Worm (Caenorhabditis elegans) whole organism, L1 larva: ENCODE measurements around the gene F59G1.8.

Experiments
- F16B12.6 ChIP-seq: fragments of 150-350 bp; optimal IDR thresholded peaks from 2 replicates; lab custom pipeline; 2014; ENCODE audit warnings: missing biosample characterization, missing genetic modification characterization
- ceh-63 ChIP-seq: fragments of 200-800 bp; sonication (Bioruptor generic); optimal IDR thresholded peaks from 2 replicates; lab custom pipeline; 2018; ENCODE audit warnings: mild to moderate bottlenecking, missing genetic modification characterization, missing compliant biosample characterization
- ceh-8 ChIP-seq: fragments of 200-800 bp; sonication (Bioruptor generic); optimal IDR thresholded peaks from 2 replicates; lab custom pipeline; 2018; ENCODE audit warnings: mild to moderate bottlenecking, missing genetic modification characterization, moderate library complexity, missing compliant biosample characterization
- ceh-90 ChIP-seq: sonication (generic microtip); optimal IDR thresholded peaks from 2 replicates; lab custom pipeline; 2016; ENCODE audit warnings: missing genetic modification characterization, missing compliant biosample characterization
- ces-1 ChIP-seq: fragments of 150-350 bp; optimal IDR thresholded peaks from 2 replicates; lab custom pipeline; 2014; ENCODE audit warnings: missing biosample characterization, missing genetic modification reagents, missing genetic modification characterization
- dpl-1 ChIP-seq, 3 experiments: fragments of 150-350 bp in 2 of 3; sonication (generic microtip) in 1 of 3; optimal IDR thresholded peaks; 2 replicates each; lab custom pipeline; 2014 to 2017; ENCODE audit warnings: missing biosample characterization in 3 of 3, missing genetic modification characterization in 3 of 3, missing genetic modification reagents in 3 of 3
- egl-13 ChIP-seq: sonication (generic microtip); optimal IDR thresholded peaks from 2 replicates; lab custom pipeline; 2016; ENCODE audit warnings: missing genotype, missing genetic modification reagents, missing genetic modification characterization, missing compliant biosample characterization
- elt-2 ChIP-seq: sonication (generic microtip); optimal IDR thresholded peaks from 2 replicates; lab custom pipeline; 2016; ENCODE audit warnings: missing genetic modification characterization, mild to moderate bottlenecking, inconsistent platforms, missing compliant biosample characterization, missing genetic modification reagents
- ets-5 ChIP-seq: fragments of 200-800 bp; sonication (Bioruptor generic); IDR thresholded peaks from 2 replicates; pipeline ENCODE4 v1.3.6; 2022; ENCODE audit warnings: missing genetic modification characterization, missing compliant biosample characterization
- fkh-10 ChIP-seq: sonication (generic microtip); optimal IDR thresholded peaks from 2 replicates; lab custom pipeline; 2017; ENCODE audit warnings: missing biosample characterization, missing genetic modification reagents, missing genetic modification characterization
- fkh-4 ChIP-seq: sonication (generic microtip); optimal IDR thresholded peaks from 2 replicates; lab custom pipeline; 2016; ENCODE audit warnings: missing compliant biosample characterization, missing genetic modification characterization, borderline replicate concordance
- fkh-8 ChIP-seq: sonication (generic microtip); optimal IDR thresholded peaks from 2 replicates; lab custom pipeline; 2016; ENCODE audit warnings: mild to moderate bottlenecking, missing genetic modification characterization, missing compliant biosample characterization
- fos-1 ChIP-seq: fragments of 150-350 bp; optimal IDR thresholded peaks from 2 replicates; lab custom pipeline; 2014; ENCODE audit warnings: missing biosample characterization, missing genetic modification characterization
- grh-1 ChIP-seq: fragments of 200-800 bp; sonication (Bioruptor generic); IDR thresholded peaks from 2 replicates; pipeline ENCODE4 v1.3.6; 2022; ENCODE audit warnings: missing genetic modification reagents, missing genetic modification characterization, missing compliant biosample characterization
- hlh-4 ChIP-seq: sonication (generic microtip); optimal IDR thresholded peaks from 2 replicates; lab custom pipeline; 2016; ENCODE audit warnings: mild to moderate bottlenecking, missing genetic modification characterization, missing compliant biosample characterization
- isw-1 ChIP-seq: fragments of 200-800 bp; sonication (Bioruptor generic); IDR thresholded peaks from 2 replicates; pipeline ENCODE4 v1.3.6; 2022; ENCODE audit warnings: missing genetic modification characterization, missing compliant biosample characterization
- jun-1 ChIP-seq: fragments of 150-350 bp; optimal IDR thresholded peaks from 2 replicates; lab custom pipeline; 2014; ENCODE audit warnings: missing biosample characterization, missing genetic modification reagents, missing genetic modification characterization
- lin-13 ChIP-seq: fragments of 150-350 bp; optimal IDR thresholded peaks from 2 replicates; lab custom pipeline; 2014; ENCODE audit warnings: missing biosample characterization, missing genetic modification reagents, missing genetic modification characterization
- lin-15B ChIP-seq: fragments of 150-350 bp; sonication (generic microtip); optimal IDR thresholded peaks from 3 replicates; lab custom pipeline; 2014; ENCODE audit warnings: missing biosample characterization, missing genetic modification characterization
- lin-35 ChIP-seq, 2 experiments: fragments of 150-350 bp; optimal IDR thresholded peaks; 2 replicates each; lab custom pipeline; 2014; ENCODE audit warnings: missing biosample characterization in 2 of 2, missing genetic modification characterization in 2 of 2, missing genetic modification reagents in 2 of 2
- lin-39 ChIP-seq: fragments of 150-350 bp; optimal IDR thresholded peaks from 2 replicates; lab custom pipeline; 2014; ENCODE audit warnings: missing biosample characterization, missing genetic modification reagents, missing genetic modification characterization
- lir-3 ChIP-seq: sonication (generic microtip); optimal IDR thresholded peaks from 2 replicates; lab custom pipeline; 2016; ENCODE audit warnings: mild to moderate bottlenecking, missing genetic modification characterization, moderate library complexity, missing compliant biosample characterization; ENCODE audit not compliant: poor library complexity
- mdl-1 ChIP-seq, 2 experiments: fragments of 150-350 bp; optimal IDR thresholded peaks; 2 replicates each; lab custom pipeline; 2014 to 2017; ENCODE audit warnings: missing biosample characterization in 2 of 2, missing genetic modification characterization in 2 of 2, inconsistent platforms in 1 of 2
- mef-2 ChIP-seq: fragments of 150-350 bp; optimal IDR thresholded peaks from 2 replicates; lab custom pipeline; 2014; ENCODE audit warnings: missing biosample characterization, missing genetic modification characterization
- nhr-11 ChIP-seq: fragments of 150-350 bp; optimal IDR thresholded peaks from 2 replicates; lab custom pipeline; 2014; ENCODE audit warnings: missing biosample characterization, missing genetic modification characterization
- nhr-12 ChIP-seq: sonication (generic microtip); optimal IDR thresholded peaks from 2 replicates; lab custom pipeline; 2017; ENCODE audit warnings: missing biosample characterization, missing genetic modification characterization
- nhr-19 ChIP-seq: fragments of 200-800 bp; sonication (Bioruptor generic); conservative IDR thresholded peaks from 2 replicates; pipeline ENCODE4 v1.3.6; 2022; ENCODE audit warnings: missing genetic modification characterization, missing compliant biosample characterization
- nhr-20 ChIP-seq: sonication (generic microtip); optimal IDR thresholded peaks from 2 replicates; lab custom pipeline; 2016; ENCODE audit warnings: mild to moderate bottlenecking, missing genetic modification characterization, missing compliant biosample characterization
- nhr-28 ChIP-seq: fragments of 150-350 bp; optimal IDR thresholded peaks from 2 replicates; lab custom pipeline; 2014; ENCODE audit warnings: missing biosample characterization, missing genetic modification characterization
- nhr-47 ChIP-seq: sonication (generic microtip); optimal IDR thresholded peaks from 2 replicates; lab custom pipeline; 2016; ENCODE audit warnings: mild to moderate bottlenecking, missing genetic modification characterization, moderate library complexity, missing compliant biosample characterization
- nhr-71 ChIP-seq: sonication (generic microtip); optimal IDR thresholded peaks from 2 replicates; lab custom pipeline; 2016; ENCODE audit warnings: mild to moderate bottlenecking, missing genetic modification characterization, moderate library complexity, missing compliant biosample characterization
- nhr-84 ChIP-seq: sonication (generic microtip); optimal IDR thresholded peaks from 2 replicates; lab custom pipeline; 2017; ENCODE audit warnings: missing biosample characterization, missing genetic modification characterization
- nhr-90 ChIP-seq: sonication (generic microtip); optimal IDR thresholded peaks from 2 replicates; lab custom pipeline; 2016; ENCODE audit warnings: mild to moderate bottlenecking, missing genetic modification characterization, missing compliant biosample characterization; ENCODE audit not compliant: poor library complexity
- pag-3 ChIP-seq: sonication (generic microtip); optimal IDR thresholded peaks from 2 replicates; lab custom pipeline; 2017; ENCODE audit warnings: missing genetic modification characterization, mild to moderate bottlenecking, missing compliant biosample characterization, antibody characterized with exemption, borderline replicate concordance; ENCODE audit not compliant: insufficient read depth
- rnt-1 ChIP-seq: sonication (generic microtip); optimal IDR thresholded peaks from 2 replicates; lab custom pipeline; 2016; ENCODE audit warnings: mild to moderate bottlenecking, missing genetic modification characterization, moderate library complexity, missing compliant biosample characterization
- snu-23 ChIP-seq: sonication (generic microtip); optimal IDR thresholded peaks from 2 replicates; lab custom pipeline; 2016; ENCODE audit warnings: missing genetic modification characterization, missing compliant biosample characterization
- swsn-7 ChIP-seq: sonication (generic microtip); optimal IDR thresholded peaks from 2 replicates; lab custom pipeline; 2016; ENCODE audit warnings: missing genetic modification characterization, missing compliant biosample characterization
- tbx-2 ChIP-seq: sonication (generic microtip); optimal IDR thresholded peaks from 2 replicates; lab custom pipeline; 2016; ENCODE audit warnings: missing genetic modification characterization, missing compliant biosample characterization
- tlp-1 ChIP-seq: fragments of 150-350 bp; optimal IDR thresholded peaks from 2 replicates; lab custom pipeline; 2014; ENCODE audit warnings: missing biosample characterization, missing genetic modification characterization
- unc-62 ChIP-seq: fragments of 150-350 bp; optimal IDR thresholded peaks from 2 replicates; lab custom pipeline; 2014; ENCODE audit warnings: missing biosample characterization, missing genetic modification reagents, missing genetic modification characterization
- unc-86 ChIP-seq: sonication (generic microtip); optimal IDR thresholded peaks from 2 replicates; lab custom pipeline; 2016; ENCODE audit warnings: missing genetic modification characterization, missing compliant biosample characterization
- xbp-1 ChIP-seq: sonication (generic microtip); optimal IDR thresholded peaks from 2 replicates; lab custom pipeline; 2016; ENCODE audit warnings: missing genetic modification characterization, missing compliant biosample characterization
- zag-1 ChIP-seq: fragments of 150-350 bp; optimal IDR thresholded peaks from 2 replicates; lab custom pipeline; 2014; ENCODE audit warnings: missing biosample characterization, missing genetic modification characterization
- zip-4 ChIP-seq: fragments of 200-800 bp; sonication (Bioruptor generic); optimal IDR thresholded peaks from 2 replicates; lab custom pipeline; 2018; ENCODE audit warnings: mild to moderate bottlenecking, missing genetic modification characterization, moderate library complexity, missing compliant biosample characterization
- ztf-4 ChIP-seq: fragments of 150-350 bp; optimal IDR thresholded peaks from 2 replicates; lab custom pipeline; 2014; ENCODE audit warnings: missing biosample characterization, missing genetic modification characterization

The F59G1.8 gene

DNA sequence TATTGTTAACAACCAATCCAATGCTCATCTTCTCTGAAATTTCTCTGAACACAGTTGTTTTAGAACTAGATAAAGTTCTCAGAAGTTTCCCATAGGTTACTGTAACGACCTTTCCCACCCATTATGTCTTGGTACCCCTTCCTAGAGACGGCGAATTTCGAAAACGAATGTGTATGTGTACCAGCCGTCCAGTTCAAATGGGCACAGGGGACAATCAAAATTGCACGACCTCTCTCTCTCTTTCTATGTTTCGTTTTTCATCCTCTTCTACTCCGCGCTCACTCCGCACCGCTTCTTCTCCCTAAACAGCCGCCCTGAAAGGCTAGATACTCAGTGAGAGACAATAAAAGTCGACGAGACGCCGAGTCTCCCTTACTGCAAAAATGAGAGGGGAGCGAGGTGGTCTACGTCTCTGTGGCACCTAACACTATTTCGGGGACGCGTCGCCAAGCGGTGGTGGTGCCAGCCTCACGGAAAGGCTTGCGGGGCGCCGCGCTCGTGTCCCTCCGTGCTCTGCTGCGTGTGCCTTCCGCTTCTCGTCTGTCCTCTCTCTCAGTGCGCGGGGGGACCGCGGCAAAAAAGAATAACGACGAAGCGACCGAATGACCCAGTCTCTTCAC is 4.8 kb upstream of the F59G1.8 start (continued):
- TF ChIP-seq F16B12.6 (tag; lab: Kevin White, UChicago) (no peak), fkh-10 (GFP tag; lab: Kevin White, UChicago) (no peak), mdl-1 (tag; optimal IDR thresholded peaks at IDR 0.05; lab: Kevin White, UChicago) (no peak), ztf-4 (tag; lab: Kevin White, UChicago) (peak; percentile 58), hlh-4 (tag; lab: Kevin White, UChicago) (no peak), ceh-63 (GFP tag; lab: Kevin White, UChicago) (no peak), ceh-90 (no peak), nhr-20 (tag; lab: Kevin White, UChicago) (no peak), elt-2 (no peak), xbp-1 (tag; lab: Kevin White, UChicago) (no peak), snu-23 (GFP tag; lab: Kevin White, UChicago) (no peak), rnt-1 (tag; lab: Kevin White, UChicago) (peak; percentile 20), lin-39 (tag; lab: Kevin White, UChicago) (no peak), nhr-12 (tag; lab: Kevin White, UChicago) (no peak), zip-4 (GFP tag; lab: Kevin White, UChicago) (no peak), fos-1 (no peak), isw-1 (GFP tag; lab: Robert Waterston, UW) (no peak), tbx-2 (tag; lab: Kevin White, UChicago) (no peak), nhr-47 (tag; lab: Kevin White, UChicago) (peak; percentile 12), egl-13 (tag; lab: Kevin White, UChicago) (no peak), grh-1 (GFP tag; lab: Robert Waterston, UW) (no peak), unc-62 (GFP tag; lab: Kevin White, UChicago) (no peak)

DNA sequence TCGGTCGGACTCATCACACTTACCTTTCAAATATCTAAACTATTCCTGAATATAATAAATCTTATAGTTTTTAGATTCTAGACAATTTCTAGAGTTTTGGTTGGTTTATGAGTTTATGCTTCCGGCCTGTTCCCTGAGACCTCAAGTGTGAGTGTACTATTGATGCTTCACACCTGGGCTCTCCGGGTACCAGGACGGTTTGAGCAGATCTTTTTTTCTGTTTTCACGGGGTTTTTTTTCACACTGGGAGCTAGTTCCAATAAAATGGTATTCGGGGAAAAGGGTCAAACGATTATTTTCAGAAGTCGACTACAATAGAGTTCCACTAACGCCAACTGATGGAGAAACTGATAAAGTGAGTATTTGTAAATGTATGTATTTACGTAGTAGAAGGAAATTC is 4.2 kb upstream of the F59G1.8 start:
- TF ChIP-seq fkh-8 (no peak), fos-1 (no peak), ceh-63 (GFP tag; lab: Kevin White, UChicago) (no peak), lin-13 (no peak), nhr-20 (tag; lab: Kevin White, UChicago) (no peak), fkh-4 (tag; lab: Kevin White, UChicago) (no peak), lin-35 (GFP tag; optimal IDR thresholded peaks at IDR 0.05; lab: Kevin White, UChicago) (no peak), ces-1 (GFP tag; lab: Kevin White, UChicago) (no peak), nhr-71 (tag; lab: Kevin White, UChicago) (no peak), ceh-8 (GFP tag; lab: Kevin White, UChicago) (no peak), unc-86 (tag; lab: Kevin White, UChicago) (no peak), ets-5 (no peak), nhr-90 (tag; lab: Kevin White, UChicago) (no peak), hlh-4 (tag; lab: Kevin White, UChicago) (no peak), xbp-1 (tag; lab: Kevin White, UChicago) (no peak), mdl-1 (tag; optimal IDR thresholded peaks at IDR 0.05; lab: Kevin White, UChicago) (no peak), nhr-19 (GFP tag; lab: Robert Waterston, UW) (no peak), swsn-7 (tag; lab: Kevin White, UChicago) (no peak), zip-4 (GFP tag; lab: Kevin White, UChicago) (no peak)
- TF ChIP-seq, all 84 proteins: peak for 0

DNA sequence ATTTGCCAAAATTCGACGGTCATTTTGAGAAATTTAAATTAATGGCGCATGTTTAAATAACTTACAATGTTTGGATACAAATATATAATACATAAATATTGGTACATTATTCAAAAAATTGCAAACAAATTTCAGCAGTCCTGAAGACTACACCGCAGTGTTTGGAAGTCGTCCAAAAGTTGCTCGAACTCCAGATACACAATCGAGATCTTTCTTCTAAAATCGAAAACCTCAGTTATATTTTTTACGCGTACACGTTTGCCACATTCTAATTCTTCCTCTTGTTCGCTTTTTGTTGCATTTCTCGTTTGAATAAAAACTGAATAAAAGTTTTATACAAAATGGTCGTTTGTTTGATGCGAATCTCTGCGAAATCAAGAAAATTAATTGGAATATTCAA is 2.1 kb upstream of the F59G1.8 start, which contains the start of gene tsp-18:
Gene tsp-18, plus strand, starts transcription at position 301 of the 400 bp plus-strand sequence.
- TF ChIP-seq fkh-10 (GFP tag; lab: Kevin White, UChicago) (no peak), pag-3 (tag; lab: Kevin White, UChicago) (no peak), lin-15B (tag; lab: Kevin White, UChicago) (no peak), jun-1 (no peak), nhr-28 (tag; lab: Kevin White, UChicago) (no peak), zag-1 (no peak), ceh-8 (GFP tag; lab: Kevin White, UChicago) (no peak), dpl-1 (GFP tag; optimal IDR thresholded peaks at IDR 0.05; lab: Kevin White, UChicago) (no peak), mef-2 (tag; lab: Kevin White, UChicago) (no peak), tlp-1 (no peak), nhr-47 (tag; lab: Kevin White, UChicago) (no peak), unc-62 (GFP tag; lab: Kevin White, UChicago) (no peak), fkh-4 (tag; lab: Kevin White, UChicago) (no peak), nhr-84 (tag; lab: Kevin White, UChicago) (no peak), lin-13 (no peak), lir-3 (no peak), nhr-11 (tag; lab: Kevin White, UChicago) (no peak)
- TF ChIP-seq, all 84 proteins: peak for 0
